Fruit fly (Drosophila melanogaster): ENCODE data around the gene Nt5a.

Nt5a gene

DNA sequence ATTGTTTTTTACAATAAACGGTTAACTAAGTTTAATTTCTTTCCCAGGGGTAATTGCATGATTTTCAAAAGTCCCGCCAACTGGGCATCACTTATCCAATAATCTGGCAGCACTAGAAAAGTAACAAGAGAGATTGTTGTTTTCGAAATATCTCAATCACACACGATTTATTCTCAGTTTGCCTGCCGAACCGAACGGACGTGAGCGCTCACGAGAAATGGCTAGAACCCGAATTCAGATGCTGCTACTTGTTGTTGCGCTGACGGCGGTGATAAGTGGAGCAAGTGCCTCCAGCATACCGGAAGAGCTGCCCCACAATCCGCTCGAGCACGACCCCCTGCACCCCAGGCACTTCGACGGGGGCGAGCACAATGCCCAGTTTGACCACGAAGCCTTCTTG, 8.7 kb downstream of the Nt5a start, which contains the start of gene scf (continued):
- TF ChIP-seq sug (tag; optimal IDR thresholded peaks at IDR 0.05) (peak; percentile 40), HHEX (GFP tag; optimal IDR thresholded peaks at IDR 0.05) (no peak), CG11560 (tag; IDR thresholded peaks at IDR 0.05) (no peak), ac (GFP tag; optimal IDR thresholded peaks at IDR 0.05) (no peak), CG17385 (GFP tag; optimal IDR thresholded peaks at IDR 0.05) (no peak), Antp (GFP tag; optimal IDR thresholded peaks at IDR 0.05) (no peak), hkb (optimal IDR thresholded peaks at IDR 0.05) (no peak), hkb (GFP tag; IDR thresholded peaks at IDR 0.05) (peak; percentile 48), CG15514 (GFP tag; optimal IDR thresholded peaks at IDR 0.05) (peak; percentile 96), Optix (GFP tag; IDR thresholded peaks at IDR 0.05) (no peak), CG16863 (GFP tag; optimal IDR thresholded peaks at IDR 0.05) (no peak), CG1024 (GFP tag; IDR thresholded peaks at IDR 0.05) (no peak), Lim3 (GFP tag; IDR thresholded peaks at IDR 0.05) (no peak), hbn (GFP tag; IDR thresholded peaks at IDR 0.05; ENCODE audit: partially characterized antibody) (no peak), Oaz (GFP tag; IDR thresholded peaks at IDR 0.05) (no peak), CG11456 (GFP tag; IDR thresholded peaks at IDR 0.05) (peak; percentile 49; the same call in 1 of the 3 replicates), sim (GFP tag; IDR thresholded peaks at IDR 0.05) (no peak), BtbVII (GFP tag; optimal IDR thresholded peaks at IDR 0.05) (no peak), trem (tag; optimal IDR thresholded peaks at IDR 0.05) (peak; percentile 71), grau (tag; optimal IDR thresholded peaks at IDR 0.05) (peak; percentile 28), vvl (GFP tag; IDR thresholded peaks at IDR 0.05) (peak; percentile 39), CG42726 (GFP tag; IDR thresholded peaks at IDR 0.05; ENCODE audit: partially characterized antibody) (0 out of 2 replicates have a peak, but pooled peaks have one; percentile 48), Fer1 (GFP tag; optimal IDR thresholded peaks at IDR 0.05) (peak; percentile 35), CG14014 (GFP tag; IDR thresholded peaks at IDR 0.05) (0 out of 2 replicates have a peak, but pooled peaks have one; percentile 34), CG12155 (GFP tag; optimal IDR thresholded peaks at IDR 0.05) (no peak), YL-1 (GFP tag; optimal IDR thresholded peaks at IDR 0.05) (peak; percentile 39), Asciz (GFP tag; optimal IDR thresholded peaks at IDR 0.05) (no peak), CG6791 (GFP tag; IDR thresholded peaks at IDR 0.05; ENCODE audit: partially characterized antibody) (0 out of 3 replicates have a peak, but pooled peaks have one; percentile 27), MTF-1 (GFP tag; optimal IDR thresholded peaks at IDR 0.05; ENCODE audit: borderline replicate concordance) (peak; percentile 24), CG10462 (GFP tag; optimal IDR thresholded peaks at IDR 0.05) (no peak), CG3847 (GFP tag; IDR thresholded peaks at IDR 0.05) (peak; percentile 48), CG2116 (GFP tag; optimal IDR thresholded peaks at IDR 0.05) (peak; percentile 35), CG8281 (tag; optimal IDR thresholded peaks at IDR 0.05) (no peak), nom (GFP tag; optimal IDR thresholded peaks at IDR 0.05) (peak; percentile 38), CG10366 (GFP tag; IDR thresholded peaks at IDR 0.05) (no peak), ems (GFP tag; optimal IDR thresholded peaks at IDR 0.05) (no peak), Sry-β (GFP tag; optimal IDR thresholded peaks at IDR 0.05) (peak; percentile 88), gro (GFP tag; optimal IDR thresholded peaks at IDR 0.05) (peak; percentile 60), Awh (GFP tag; IDR thresholded peaks at IDR 0.05) (0 out of 2 replicates have a peak, but pooled peaks have one; percentile 30), Gsc (GFP tag; IDR thresholded peaks at IDR 0.05) (no peak), CG7987 (GFP tag; optimal IDR thresholded peaks at IDR 0.05) (peak; percentile 21), Rfx (GFP tag; IDR thresholded peaks at IDR 0.05) (peak; percentile 59), Xrp1 (GFP tag; IDR thresholded peaks at IDR 0.05) (no peak), Six4 (GFP tag; optimal IDR thresholded peaks at IDR 0.05) (peak; percentile 4), lola (GFP tag; optimal IDR thresholded peaks at IDR 0.05) (no peak), yki (optimal IDR thresholded peaks at IDR 0.05) (no peak), CG32532 (GFP tag; IDR thresholded peaks at IDR 0.05) (0 out of 2 replicates have a peak, but pooled peaks have one; percentile 52), ato (GFP tag; IDR thresholded peaks at IDR 0.05; ENCODE audit: partially characterized antibody) (no peak), CG4282 (GFP tag; optimal IDR thresholded peaks at IDR 0.05) (peak; percentile 28), Bgb (GFP tag; IDR thresholded peaks at IDR 0.05; ENCODE audit: partially characterized antibody) (peak; percentile 49), CG1603 (tag; optimal IDR thresholded peaks at IDR 0.05) (peak; percentile 44)
